Fruit fly (Drosophila melanogaster) whole organism, embryonic: ENCODE measurements around the gene CG7497.

Experiments
- C15 ChIP-seq: fragments of 200-800 bp; sonication (Bioruptor generic); IDR thresholded peaks from 3 replicates; pipeline ENCODE4 v1.3.6; 2022; ENCODE audit warnings: missing biosample characterization, missing genetic modification characterization
- CG13624 ChIP-seq: fragments of 200-800 bp; sonication (Bioruptor generic); optimal IDR thresholded peaks from 2 replicates; lab custom pipeline; 2016; ENCODE audit warnings: missing biosample characterization, missing genetic modification characterization
- CG14441 ChIP-seq: fragments of 200-800 bp; sonication (Bioruptor generic); IDR thresholded peaks from 2 replicates; pipeline ENCODE4 v1.3.6; 2022; ENCODE audit warnings: missing biosample characterization, missing genetic modification characterization
- CG4404 ChIP-seq: fragments of 200-800 bp; sonication (Bioruptor generic); IDR thresholded peaks from 2 replicates; pipeline ENCODE4 v1.3.6; 2022; ENCODE audit warnings: missing biosample characterization, missing genetic modification characterization
- CG7786 ChIP-seq: fragments of 200-800 bp; sonication (Bioruptor generic); optimal IDR thresholded peaks from 2 replicates; lab custom pipeline; 2016; ENCODE audit warnings: missing biosample characterization, missing genetic modification characterization
- Mad ChIP-seq: fragments of 200-800 bp; sonication (Bioruptor generic); optimal IDR thresholded peaks from 2 replicates; lab custom pipeline; 2016; ENCODE audit warnings: missing biosample characterization, missing genetic modification characterization
- Myb ChIP-seq: fragments of 200-800 bp; sonication (Bioruptor generic); optimal IDR thresholded peaks from 2 replicates; lab custom pipeline; 2016; ENCODE audit warnings: missing biosample characterization, missing genetic modification characterization

DNA sequence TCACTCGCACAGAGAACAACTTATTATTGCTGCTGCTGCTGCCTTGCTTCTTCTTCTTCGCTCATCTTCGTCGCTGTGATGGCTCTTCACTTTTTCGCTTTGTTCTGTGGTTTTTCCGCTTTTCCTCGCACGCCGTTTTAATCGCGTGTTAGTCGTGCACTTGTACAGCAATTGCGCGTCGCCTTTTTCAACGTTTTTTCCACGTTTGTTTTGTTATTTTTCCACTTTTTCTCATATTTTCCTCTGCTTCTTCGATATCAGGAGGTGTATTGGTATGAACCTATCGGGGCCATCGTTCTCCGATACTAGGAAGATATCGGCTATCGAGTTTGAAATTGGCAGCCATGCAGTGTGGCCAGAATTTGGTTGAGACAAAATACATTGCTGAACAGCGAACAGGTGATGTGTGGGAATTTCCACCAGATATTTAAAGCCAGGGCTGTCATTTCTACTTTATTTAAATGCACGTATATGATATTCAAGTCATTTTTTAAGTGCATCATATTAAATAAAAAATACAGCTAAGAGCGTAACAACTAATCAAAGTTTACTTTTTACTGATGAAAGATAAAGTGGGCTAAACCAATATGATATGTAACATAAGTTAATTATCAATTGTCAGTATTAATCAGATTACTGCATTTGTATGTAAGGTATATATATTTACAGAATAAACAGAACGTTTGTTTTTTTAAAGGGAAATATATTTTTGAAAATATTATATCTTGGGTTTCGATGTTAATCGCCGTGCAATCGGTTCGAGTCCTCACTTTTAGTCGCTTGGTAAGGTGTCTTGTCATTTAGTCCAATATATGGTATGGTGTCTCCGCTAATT, 35.9 kb downstream of the CG7497 start, which contains the start of gene Crtc:
- TF ChIP-seq Mad (no peak), CG13624 (GFP tag; lab: Kevin White, UChicago) (no peak), CG4404 (GFP tag; lab: Robert Waterston, UW) (no peak), CG14441 (GFP tag; lab: Robert Waterston, UW) (peak; percentile 23; the same call in 1 of the 2 replicates), CG7786 (GFP tag; lab: Kevin White, UChicago) (peak; percentile 2), C15 (no peak), Myb (peak; percentile 80)
